Worm (Caenorhabditis elegans): ENCODE data around the gene C14F11.4.

The C14F11.4 gene

DNA sequence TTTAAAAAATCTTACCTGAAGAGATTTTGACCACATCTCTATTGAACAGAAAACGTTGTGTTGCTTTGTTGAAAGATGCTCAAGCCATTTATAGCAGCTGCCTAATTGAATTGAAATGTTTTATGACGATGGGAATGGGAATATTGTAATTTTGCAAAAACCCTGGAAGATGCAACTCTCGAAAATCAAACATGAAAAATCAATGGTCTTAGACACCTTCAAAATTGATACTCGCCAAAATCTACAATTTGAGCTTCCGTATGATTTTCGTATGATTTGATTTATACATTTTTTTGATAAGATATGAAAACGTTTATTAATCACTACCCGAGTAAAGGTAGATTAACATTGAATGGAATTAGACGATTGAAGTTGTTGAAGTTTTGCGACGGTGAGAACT, 24.4 kb downstream of the C14F11.4 start, which contains the start of gene C14F11.7:
C14F11.7 (minus strand) TSS at position 101 of the 400 bp plus-strand sequence.
- TF ChIP-seq T22C8.4 (GFP tag; IDR thresholded peaks at IDR 0.05) (no peak), ref-1 (GFP tag; conservative IDR thresholded peaks at IDR 0.05) (no peak), flt-1 (GFP tag; IDR thresholded peaks at IDR 0.05) (no peak), klf-2 (GFP tag; conservative IDR thresholded peaks at IDR 0.05) (no peak), tab-1 (GFP tag; IDR thresholded peaks at IDR 0.05) (no peak), med-1 (GFP tag; optimal IDR thresholded peaks at IDR 0.05; ENCODE audit: insufficient read depth) (no peak), ztf-23 (GFP tag; IDR thresholded peaks at IDR 0.05) (no peak), cog-1 (tag; optimal IDR thresholded peaks at IDR 0.05) (no peak), ztf-29 (GFP tag; IDR thresholded peaks at IDR 0.05) (no peak)

DNA sequence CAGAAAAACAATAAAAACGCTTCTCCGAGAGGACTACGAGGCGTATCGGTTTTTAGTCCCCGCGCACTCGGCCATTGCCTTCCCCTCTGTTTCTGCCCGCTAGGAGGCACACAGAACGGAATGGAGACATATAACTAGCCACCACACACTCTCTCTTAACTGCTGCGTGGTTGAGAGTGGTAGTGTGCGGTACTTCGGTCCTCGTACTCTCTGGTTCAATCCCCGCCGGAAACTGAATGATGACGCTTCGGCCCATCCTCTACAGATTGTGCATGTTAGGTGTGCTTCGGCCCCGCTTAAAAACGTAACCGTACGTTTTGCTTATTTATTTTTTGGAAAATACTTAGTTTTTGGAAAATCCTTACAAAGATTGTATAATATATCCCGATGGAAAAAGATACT, 25.2 kb downstream of the C14F11.4 start, which contains the start of gene T13C5.6:
T13C5.6 (minus strand) TSS at position 1 of the 402 bp plus-strand sequence.
- peak; percentile 97 for TF ChIP-seq ztf-23 (GFP tag; IDR thresholded peaks at IDR 0.05)
- peak; percentile 99 for TF ChIP-seq tab-1 (GFP tag; IDR thresholded peaks at IDR 0.05)
- TF ChIP-seq klf-2 (GFP tag; conservative IDR thresholded peaks at IDR 0.05), result peak; percentile 98
- TF ChIP-seq cog-1 (tag; optimal IDR thresholded peaks at IDR 0.05), result peak; percentile 94
- TF ChIP-seq ztf-29 (GFP tag; IDR thresholded peaks at IDR 0.05), result peak; percentile 93
- peak; percentile 98 for TF ChIP-seq flt-1 (GFP tag; IDR thresholded peaks at IDR 0.05)
- peak; percentile 74 for TF ChIP-seq med-1 (GFP tag; optimal IDR thresholded peaks at IDR 0.05; ENCODE audit: insufficient read depth)
- TF ChIP-seq ref-1 (GFP tag; conservative IDR thresholded peaks at IDR 0.05), result peak; percentile 92
- peak; percentile 95 for TF ChIP-seq T22C8.4 (GFP tag; IDR thresholded peaks at IDR 0.05)

DNA sequence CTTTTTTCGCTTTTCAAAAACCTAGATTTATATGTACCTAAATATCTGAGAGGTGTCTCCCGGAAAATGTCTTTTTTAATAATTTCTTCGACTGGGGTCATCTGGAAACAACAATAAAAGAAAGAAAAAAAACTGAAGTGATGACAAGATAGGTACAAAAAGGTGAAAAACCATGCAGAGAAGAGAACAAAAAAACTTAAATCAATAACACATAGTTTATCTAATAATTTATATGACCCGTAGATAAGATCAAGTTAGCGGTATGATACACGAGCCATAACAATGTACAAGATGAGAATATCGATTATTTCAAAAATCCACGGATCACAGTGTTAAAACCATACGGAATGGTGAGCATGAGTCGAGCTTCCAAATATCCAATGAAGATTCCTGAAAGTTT, 26.5 kb downstream of the C14F11.4 start, which contains the start of gene mtp-18:
mtp-18 (minus strand) TSS at position 101 of the 400 bp plus-strand sequence.
- TF ChIP-seq T22C8.4 (GFP tag; IDR thresholded peaks at IDR 0.05) (no peak), ztf-29 (GFP tag; IDR thresholded peaks at IDR 0.05) (no peak), flt-1 (GFP tag; IDR thresholded peaks at IDR 0.05) (no peak), med-1 (GFP tag; optimal IDR thresholded peaks at IDR 0.05; ENCODE audit: insufficient read depth) (no peak), klf-2 (GFP tag; conservative IDR thresholded peaks at IDR 0.05) (no peak), ref-1 (GFP tag; conservative IDR thresholded peaks at IDR 0.05) (no peak), tab-1 (GFP tag; IDR thresholded peaks at IDR 0.05) (no peak), ztf-23 (GFP tag; IDR thresholded peaks at IDR 0.05) (no peak), cog-1 (tag; optimal IDR thresholded peaks at IDR 0.05) (no peak)

DNA sequence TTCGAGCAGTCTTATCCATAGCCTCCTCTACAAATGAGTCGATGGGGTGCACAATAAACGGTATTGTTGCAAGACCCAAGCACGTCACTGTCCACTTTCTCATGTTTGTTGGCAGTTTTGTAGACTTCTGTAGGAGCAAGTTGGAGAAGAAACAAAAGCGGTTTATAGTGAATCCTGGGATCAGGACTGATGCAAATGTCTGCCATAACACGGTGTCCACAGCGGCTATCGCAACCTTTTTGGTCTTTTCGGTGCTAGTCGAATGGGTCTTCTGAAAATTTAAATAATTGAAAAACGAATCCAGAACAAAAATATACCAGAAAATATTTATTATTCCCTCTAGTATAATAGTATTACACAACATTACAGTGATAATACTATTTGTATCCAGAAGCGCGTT, 27.5 kb downstream of the C14F11.4 start:
- TF ChIP-seq klf-2 (GFP tag; conservative IDR thresholded peaks at IDR 0.05) (no peak), ref-1 (GFP tag; conservative IDR thresholded peaks at IDR 0.05) (no peak), tab-1 (GFP tag; IDR thresholded peaks at IDR 0.05) (no peak), flt-1 (GFP tag; IDR thresholded peaks at IDR 0.05) (no peak), ztf-29 (GFP tag; IDR thresholded peaks at IDR 0.05) (no peak), T22C8.4 (GFP tag; IDR thresholded peaks at IDR 0.05) (no peak)

DNA sequence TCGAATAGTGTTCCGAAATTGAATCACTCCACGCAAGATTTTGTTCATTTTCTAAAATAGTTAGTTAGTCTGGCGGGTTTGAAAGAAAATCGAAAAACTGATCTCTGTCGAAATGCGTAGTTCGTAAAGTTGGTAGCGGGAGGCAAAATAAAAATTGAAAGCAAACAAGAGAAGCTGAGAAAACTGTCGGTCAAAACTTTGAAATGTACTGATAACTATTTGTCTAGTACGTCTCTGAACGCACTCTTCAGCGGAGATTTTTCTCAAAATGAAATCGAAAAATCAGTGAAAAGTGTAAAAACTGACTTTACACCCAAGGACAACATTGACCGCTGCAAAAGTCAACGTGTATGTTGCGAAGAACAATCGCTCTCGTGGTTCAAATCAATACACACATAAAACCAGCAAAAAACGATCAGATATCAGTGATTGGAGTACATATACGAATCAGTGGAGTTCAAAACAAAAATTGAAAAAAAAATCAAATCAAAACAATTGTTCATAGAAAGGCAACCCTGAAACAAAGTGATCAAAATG, 28.1 kb downstream of the C14F11.4 start, which contains the start of gene bca-1:
bca-1 (minus strand) TSS at position 51 of the 537 bp plus-strand sequence.
- TF ChIP-seq med-1 (GFP tag; optimal IDR thresholded peaks at IDR 0.05; ENCODE audit: insufficient read depth), result no peak
- TF ChIP-seq ref-1 (GFP tag; conservative IDR thresholded peaks at IDR 0.05), result no peak

DNA sequence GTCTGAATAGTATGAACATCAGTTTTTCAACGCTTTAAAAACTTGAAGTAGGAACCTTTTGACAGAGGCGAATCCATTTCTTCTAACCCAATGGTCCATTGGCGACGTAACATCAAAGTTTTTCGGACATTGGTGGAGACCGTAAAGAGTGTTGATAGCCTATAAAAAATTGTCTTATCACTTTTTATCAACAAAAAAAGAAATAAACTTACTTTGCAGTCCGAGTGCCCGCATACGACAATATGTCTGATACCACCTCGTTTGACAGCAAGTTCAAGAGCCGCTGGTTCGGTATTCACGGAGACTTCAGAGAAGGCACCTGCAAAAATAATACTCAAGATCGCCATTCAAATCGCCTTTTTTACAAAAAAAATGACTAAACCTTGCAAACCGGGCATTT, 29.5 kb downstream of the C14F11.4 start:
- TF ChIP-seq tab-1 (GFP tag; IDR thresholded peaks at IDR 0.05) (no peak), ztf-29 (GFP tag; IDR thresholded peaks at IDR 0.05) (no peak), cog-1 (tag; optimal IDR thresholded peaks at IDR 0.05) (no peak), ref-1 (GFP tag; conservative IDR thresholded peaks at IDR 0.05) (no peak), T22C8.4 (GFP tag; IDR thresholded peaks at IDR 0.05) (no peak), flt-1 (GFP tag; IDR thresholded peaks at IDR 0.05) (no peak), klf-2 (GFP tag; conservative IDR thresholded peaks at IDR 0.05) (no peak), med-1 (GFP tag; optimal IDR thresholded peaks at IDR 0.05; ENCODE audit: insufficient read depth) (no peak), ztf-23 (GFP tag; IDR thresholded peaks at IDR 0.05) (no peak)

DNA sequence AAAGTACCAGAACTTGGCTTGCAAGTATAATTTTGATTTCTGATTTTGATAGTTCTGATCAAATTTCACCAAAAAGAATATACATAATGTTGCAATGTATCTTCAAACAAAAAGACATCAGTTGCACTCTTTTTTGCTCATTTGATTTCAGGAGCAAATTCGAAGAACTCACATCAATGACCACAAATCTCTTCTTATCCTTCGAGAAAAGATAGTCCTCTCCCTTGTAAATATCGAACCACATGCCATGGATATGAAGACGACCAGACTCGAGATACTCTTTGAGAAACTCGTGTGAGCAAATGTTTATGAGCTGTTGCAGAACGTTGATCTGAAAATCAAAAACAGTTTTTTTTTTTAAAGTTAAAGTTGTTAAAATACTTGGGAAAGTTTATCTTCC, 30.0 kb downstream of the C14F11.4 start:
- TF ChIP-seq tab-1 (GFP tag; IDR thresholded peaks at IDR 0.05) (no peak), cog-1 (tag; optimal IDR thresholded peaks at IDR 0.05) (no peak), ztf-29 (GFP tag; IDR thresholded peaks at IDR 0.05) (no peak), med-1 (GFP tag; optimal IDR thresholded peaks at IDR 0.05; ENCODE audit: insufficient read depth) (no peak), klf-2 (GFP tag; conservative IDR thresholded peaks at IDR 0.05) (no peak), ztf-23 (GFP tag; IDR thresholded peaks at IDR 0.05) (no peak)

DNA sequence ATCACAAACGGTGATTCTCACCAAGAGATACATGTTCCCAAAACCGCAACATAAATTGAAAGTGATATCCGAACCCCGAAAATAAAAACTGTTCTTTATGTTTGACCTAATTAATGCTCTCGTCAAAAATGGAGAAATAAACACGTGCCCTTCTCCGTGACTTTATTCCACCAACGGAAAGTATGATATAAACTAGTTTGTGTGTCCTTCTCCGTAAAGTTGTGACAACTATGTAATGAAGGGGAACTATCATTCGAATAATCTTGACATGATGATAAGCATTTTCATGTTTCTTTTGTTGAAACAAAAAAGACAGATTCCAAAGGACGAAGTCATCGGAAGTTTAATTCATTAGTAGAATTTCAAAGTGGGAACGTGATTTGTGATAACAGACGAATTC, 31.3 kb downstream of the C14F11.4 start:
- TF ChIP-seq flt-1 (GFP tag; IDR thresholded peaks at IDR 0.05), result no peak
- no peak for TF ChIP-seq klf-2 (GFP tag; conservative IDR thresholded peaks at IDR 0.05)
- TF ChIP-seq med-1 (GFP tag; optimal IDR thresholded peaks at IDR 0.05; ENCODE audit: insufficient read depth), result no peak
- no peak for TF ChIP-seq T22C8.4 (GFP tag; IDR thresholded peaks at IDR 0.05)
- TF ChIP-seq cog-1 (tag; optimal IDR thresholded peaks at IDR 0.05), result no peak
- TF ChIP-seq ztf-29 (GFP tag; IDR thresholded peaks at IDR 0.05), result no peak
- no peak for TF ChIP-seq ref-1 (GFP tag; conservative IDR thresholded peaks at IDR 0.05)
- no peak for TF ChIP-seq ztf-23 (GFP tag; IDR thresholded peaks at IDR 0.05)
- TF ChIP-seq tab-1 (GFP tag; IDR thresholded peaks at IDR 0.05), result no peak

DNA sequence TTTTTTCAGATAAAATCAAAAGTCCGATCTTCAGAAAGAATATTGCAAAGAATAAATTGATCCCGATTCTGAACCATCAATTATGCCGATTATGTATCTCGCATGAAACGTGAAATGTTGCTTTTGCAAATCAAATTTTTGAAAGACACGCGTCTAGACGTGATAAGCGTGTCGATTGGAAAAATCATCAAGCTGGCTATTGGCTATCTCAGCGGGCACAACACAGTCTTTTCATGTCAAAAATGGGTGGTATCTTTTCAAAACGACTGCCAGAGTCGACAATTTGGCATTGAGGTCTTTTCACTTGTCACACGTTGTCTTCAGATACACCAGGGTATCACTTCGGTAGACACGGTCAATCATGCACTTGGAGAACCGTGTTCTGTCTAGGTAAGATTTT, 36.2 kb downstream of the C14F11.4 start, which contains the start of gene daf-9:
daf-9 (plus strand) TSS at position 301 of the 400 bp plus-strand sequence.
- TF ChIP-seq T22C8.4 (GFP tag; IDR thresholded peaks at IDR 0.05) (no peak), cog-1 (tag; optimal IDR thresholded peaks at IDR 0.05) (no peak), ztf-29 (GFP tag; IDR thresholded peaks at IDR 0.05) (no peak), ref-1 (GFP tag; conservative IDR thresholded peaks at IDR 0.05) (no peak), klf-2 (GFP tag; conservative IDR thresholded peaks at IDR 0.05) (no peak), tab-1 (GFP tag; IDR thresholded peaks at IDR 0.05) (no peak), ztf-23 (GFP tag; IDR thresholded peaks at IDR 0.05) (no peak), med-1 (GFP tag; optimal IDR thresholded peaks at IDR 0.05; ENCODE audit: insufficient read depth) (no peak), flt-1 (GFP tag; IDR thresholded peaks at IDR 0.05) (no peak)

All from whole organism, midembryonic.